Worm (Caenorhabditis elegans) whole organism, mixed stage, embryonic: ENCODE data around the gene exc-7.

Experiments
- M03D4.4 ChIP-seq: sonication (generic microtip); optimal IDR thresholded peaks from 2 replicates; lab custom pipeline; 2017; ENCODE audit warnings: mild to moderate bottlenecking, missing genetic modification characterization, missing compliant biosample characterization
- bed-3 ChIP-seq: fragments of 200-800 bp; sonication (Bioruptor generic); optimal IDR thresholded peaks from 3 replicates; lab custom pipeline; 2018; ENCODE audit warnings: mild to moderate bottlenecking, missing genetic modification characterization, moderate library complexity, missing compliant biosample characterization
- blmp-1 ChIP-seq: fragments of 150-350 bp; optimal IDR thresholded peaks from 2 replicates; lab custom pipeline; 2014; ENCODE audit warnings: missing biosample characterization, missing genetic modification characterization
- ceh-39 ChIP-seq: fragments of 150-350 bp; optimal IDR thresholded peaks from 2 replicates; lab custom pipeline; 2014; ENCODE audit warnings: missing biosample characterization, missing genetic modification characterization
- ceh-43 ChIP-seq: fragments of 200-800 bp; sonication (Bioruptor generic); optimal IDR thresholded peaks from 2 replicates; lab custom pipeline; 2018; ENCODE audit warnings: mild to moderate bottlenecking, missing genetic modification characterization, moderate library complexity, missing compliant biosample characterization
- ceh-83 ChIP-seq: fragments of 200-800 bp; sonication (Bioruptor generic); optimal IDR thresholded peaks from 2 replicates; lab custom pipeline; 2018; ENCODE audit warnings: mild to moderate bottlenecking, missing genetic modification characterization, missing compliant biosample characterization
- ces-1 ChIP-seq: fragments of 150-350 bp; optimal IDR thresholded peaks from 2 replicates; lab custom pipeline; 2014; ENCODE audit warnings: missing biosample characterization, missing genetic modification reagents, missing genetic modification characterization
- cnd-1 ChIP-seq: fragments of 200-800 bp; sonication (Bioruptor generic); optimal IDR thresholded peaks from 2 replicates; lab custom pipeline; 2018; ENCODE audit warnings: mild to moderate bottlenecking, missing genetic modification characterization, missing compliant biosample characterization
- drap-1 ChIP-seq: fragments of 200-800 bp; sonication (Bioruptor generic); optimal IDR thresholded peaks from 3 replicates; lab custom pipeline; 2018; ENCODE audit warnings: mild to moderate bottlenecking, missing genetic modification characterization, missing compliant biosample characterization
- elt-1 ChIP-seq: sonication (generic microtip); optimal IDR thresholded peaks from 2 replicates; lab custom pipeline; 2017; ENCODE audit warnings: missing genetic modification characterization, mild to moderate bottlenecking, missing compliant biosample characterization, antibody characterized with exemption, moderate library complexity, borderline replicate concordance; ENCODE audit not compliant: insufficient read depth
- flh-1 ChIP-seq: fragments of 200-800 bp; sonication (Bioruptor generic); optimal IDR thresholded peaks from 2 replicates; lab custom pipeline; 2018; ENCODE audit warnings: mild to moderate bottlenecking, missing genetic modification characterization, moderate library complexity, missing compliant biosample characterization
- ham-2 ChIP-seq: fragments of 200-800 bp; sonication (Bioruptor generic); optimal IDR thresholded peaks from 2 replicates; lab custom pipeline; 2018; ENCODE audit warnings: mild to moderate bottlenecking, missing genetic modification characterization, missing compliant biosample characterization
- hlh-1 ChIP-seq: fragments of 150-350 bp; optimal IDR thresholded peaks from 2 replicates; lab custom pipeline; 2014; ENCODE audit warnings: missing biosample characterization, missing genetic modification reagents, missing genetic modification characterization
- lin-13 ChIP-seq: fragments of 150-350 bp; optimal IDR thresholded peaks from 2 replicates; lab custom pipeline; 2014; ENCODE audit warnings: missing biosample characterization, missing genetic modification characterization
- lin-32 ChIP-seq: fragments of 200-800 bp; sonication (Bioruptor generic); optimal IDR thresholded peaks from 2 replicates; lab custom pipeline; 2018; ENCODE audit warnings: mild to moderate bottlenecking, missing genetic modification characterization, missing compliant biosample characterization
- lsy-2 ChIP-seq: fragments of 150-350 bp; optimal IDR thresholded peaks from 2 replicates; lab custom pipeline; 2014; ENCODE audit warnings: missing biosample characterization, missing genetic modification characterization
- mab-5 ChIP-seq: fragments of 150-350 bp; optimal IDR thresholded peaks from 2 replicates; lab custom pipeline; 2014; ENCODE audit warnings: missing biosample characterization, missing genetic modification characterization
- mep-1 ChIP-seq: fragments of 150-350 bp; optimal IDR thresholded peaks from 2 replicates; lab custom pipeline; 2017; ENCODE audit warnings: missing biosample characterization, missing genetic modification reagents, missing genetic modification characterization, inconsistent platforms
- mls-2 ChIP-seq: sonication (generic microtip); optimal IDR thresholded peaks from 2 replicates; lab custom pipeline; 2016; ENCODE audit warnings: mild to moderate bottlenecking, missing genetic modification characterization, moderate library complexity, missing compliant biosample characterization
- nhr-12 ChIP-seq: fragments of 150-350 bp; optimal IDR thresholded peaks from 2 replicates; lab custom pipeline; 2014; ENCODE audit warnings: missing biosample characterization, missing genetic modification characterization
- nhr-2 ChIP-seq: fragments of 150-350 bp; optimal IDR thresholded peaks from 2 replicates; lab custom pipeline; 2014; ENCODE audit warnings: missing biosample characterization, missing genetic modification characterization
- nhr-237 ChIP-seq: fragments of 150-350 bp; optimal IDR thresholded peaks from 2 replicates; lab custom pipeline; 2014; ENCODE audit warnings: missing biosample characterization, missing genetic modification characterization
- nhr-28 ChIP-seq: fragments of 150-350 bp; optimal IDR thresholded peaks from 2 replicates; lab custom pipeline; 2014; ENCODE audit warnings: missing biosample characterization, missing genetic modification characterization
- nhr-76 ChIP-seq: sonication (generic microtip); optimal IDR thresholded peaks from 2 replicates; lab custom pipeline; 2017; ENCODE audit warnings: missing biosample characterization, missing genetic modification characterization
- pha-4 ChIP-seq: fragments of 150-350 bp; optimal IDR thresholded peaks from 2 replicates; lab custom pipeline; 2018; ENCODE audit warnings: missing biosample characterization, missing genetic modification reagents, missing genetic modification characterization
- sem-2 ChIP-seq: fragments of 200-800 bp; sonication (Bioruptor generic); optimal IDR thresholded peaks from 2 replicates; lab custom pipeline; 2018; ENCODE audit warnings: mild to moderate bottlenecking, missing genetic modification characterization, missing compliant biosample characterization
- snpc-4 ChIP-seq: fragments of 150-350 bp; optimal IDR thresholded peaks from 2 replicates; lab custom pipeline; 2014; ENCODE audit warnings: missing biosample characterization, missing genetic modification characterization
- sptf-1 ChIP-seq: sonication (generic microtip); optimal IDR thresholded peaks from 2 replicates; lab custom pipeline; 2017; ENCODE audit warnings: mild to moderate bottlenecking, missing genetic modification characterization, moderate library complexity, missing compliant biosample characterization
- tbx-8 ChIP-seq: fragments of 200-800 bp; sonication (Bioruptor generic); optimal IDR thresholded peaks from 2 replicates; lab custom pipeline; 2018; ENCODE audit warnings: mild to moderate bottlenecking, missing genetic modification characterization, moderate library complexity, missing compliant biosample characterization
- unc-120 ChIP-seq: sonication (generic microtip); optimal IDR thresholded peaks from 2 replicates; lab custom pipeline; 2017; ENCODE audit warnings: missing genetic modification characterization, missing compliant biosample characterization; ENCODE audit not compliant: poor library complexity, severe bottlenecking
- unc-39 ChIP-seq: fragments of 150-350 bp; optimal IDR thresholded peaks from 2 replicates; lab custom pipeline; 2014; ENCODE audit warnings: missing biosample characterization, missing genetic modification characterization
- unc-62 ChIP-seq: fragments of 150-350 bp; optimal IDR thresholded peaks from 2 replicates; lab custom pipeline; 2014; ENCODE audit warnings: missing biosample characterization, missing genetic modification reagents, missing genetic modification characterization
- zip-8 ChIP-seq: fragments of 150-350 bp; optimal IDR thresholded peaks from 2 replicates; lab custom pipeline; 2014; ENCODE audit warnings: missing biosample characterization, missing genetic modification characterization

exc-7 gene

DNA sequence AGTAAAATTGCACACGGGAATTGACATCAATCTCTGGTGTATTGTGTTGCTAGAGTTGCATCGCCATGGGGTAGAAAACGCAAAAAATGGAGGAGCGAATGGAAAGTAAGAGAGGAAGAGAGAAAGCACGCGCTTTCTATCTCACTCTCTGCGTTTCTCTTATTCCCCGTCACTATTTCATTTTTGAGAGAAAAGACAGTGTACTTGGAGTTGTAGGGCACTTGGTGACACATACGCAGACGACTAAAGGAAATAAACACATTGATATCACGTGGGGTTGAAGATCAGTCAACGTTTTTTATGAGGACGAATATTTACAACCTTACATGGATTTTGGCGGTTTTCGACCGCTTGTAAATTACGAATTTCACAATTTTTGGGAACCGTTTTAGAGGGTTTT is 27.6 kb downstream of the exc-7 start:
- TF ChIP-seq ceh-39 (tag; lab: Kevin White, UChicago) (no peak), sem-2 (GFP tag; lab: Kevin White, UChicago) (no peak), unc-120 (tag; lab: Kevin White, UChicago) (peak; percentile 75), hlh-1 (peak; percentile 65), lin-13 (tag; lab: Kevin White, UChicago) (no peak), blmp-1 (tag; lab: Kevin White, UChicago) (no peak), unc-39 (tag; lab: Kevin White, UChicago) (no peak), flh-1 (GFP tag; lab: Kevin White, UChicago) (no peak), mls-2 (tag; lab: Kevin White, UChicago) (no peak), ces-1 (GFP tag; lab: Kevin White, UChicago) (no peak), cnd-1 (tag; lab: Kevin White, UChicago) (no peak), sptf-1 (tag; lab: Kevin White, UChicago) (no peak), lin-32 (GFP tag; lab: Kevin White, UChicago) (no peak), nhr-237 (peak; percentile 80), nhr-2 (tag; lab: Kevin White, UChicago) (no peak), elt-1 (tag; lab: Kevin White, UChicago) (no peak), nhr-28 (tag; lab: Kevin White, UChicago) (peak; percentile 28), tbx-8 (GFP tag; lab: Kevin White, UChicago) (no peak), pha-4 (tag; lab: Kevin White, UChicago) (peak; percentile 68), ham-2 (GFP tag; lab: Kevin White, UChicago) (no peak), unc-62 (GFP tag; lab: Kevin White, UChicago) (peak; percentile 80), nhr-76 (tag; lab: Kevin White, UChicago) (no peak), ceh-83 (GFP tag; lab: Kevin White, UChicago) (no peak), zip-8 (tag; lab: Kevin White, UChicago) (no peak), snpc-4 (tag; lab: Kevin White, UChicago) (no peak), lsy-2 (tag; lab: Kevin White, UChicago) (peak; percentile 34), mab-5 (tag; lab: Kevin White, UChicago) (peak; percentile 3), nhr-12 (tag; lab: Kevin White, UChicago) (no peak), mep-1 (tag; lab: Kevin White, UChicago) (peak; percentile 32), ceh-43 (GFP tag; lab: Kevin White, UChicago) (no peak), bed-3 (no peak), M03D4.4 (tag; lab: Kevin White, UChicago) (no peak)

DNA sequence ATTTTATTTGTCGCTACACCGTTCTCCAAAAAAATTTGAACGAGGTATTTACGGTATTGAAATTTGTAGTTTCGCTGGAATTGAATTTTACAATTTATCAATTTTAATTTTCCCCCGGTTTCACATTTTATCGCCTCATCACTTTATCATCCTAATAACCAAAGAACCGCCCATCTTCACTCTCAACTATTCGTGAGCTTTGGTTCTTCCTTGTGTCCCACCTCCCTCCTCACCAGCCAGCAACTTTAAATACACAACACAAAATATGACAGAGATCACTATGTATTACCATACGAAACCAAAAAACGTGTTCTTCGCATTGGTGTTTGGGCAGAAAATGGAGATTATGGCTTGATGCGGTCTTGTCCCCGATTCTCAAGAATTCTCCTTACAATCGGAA is 28.3 kb downstream of the exc-7 start:
- TF ChIP-seq lin-13 (tag; lab: Kevin White, UChicago), result no peak
- no peak for TF ChIP-seq sptf-1 (tag; lab: Kevin White, UChicago)
- TF ChIP-seq ceh-83 (GFP tag; lab: Kevin White, UChicago), result no peak
- TF ChIP-seq ceh-43 (GFP tag; lab: Kevin White, UChicago), result no peak
- no peak for TF ChIP-seq M03D4.4 (tag; lab: Kevin White, UChicago)
- no peak for TF ChIP-seq blmp-1 (tag; lab: Kevin White, UChicago)
- no peak for TF ChIP-seq nhr-28 (tag; lab: Kevin White, UChicago)
- no peak for TF ChIP-seq hlh-1
- no peak for TF ChIP-seq drap-1
- TF ChIP-seq ces-1 (GFP tag; lab: Kevin White, UChicago), result no peak

ce11 chrII:9604685-9605084 is 28.9 kb downstream of the exc-7 start:
- TF ChIP-seq snpc-4 (tag; lab: Kevin White, UChicago), result no peak
- no peak for TF ChIP-seq bed-3
- no peak for TF ChIP-seq lsy-2 (tag; lab: Kevin White, UChicago)
- TF ChIP-seq elt-1 (tag; lab: Kevin White, UChicago), result no peak
- TF ChIP-seq blmp-1 (tag; lab: Kevin White, UChicago), result no peak
- no peak for TF ChIP-seq pha-4 (tag; lab: Kevin White, UChicago)
- TF ChIP-seq unc-62 (GFP tag; lab: Kevin White, UChicago), result no peak
- TF ChIP-seq mls-2 (tag; lab: Kevin White, UChicago), result no peak

- no peak for TF ChIP-seq snpc-4 (tag; lab: Kevin White, UChicago)
- TF ChIP-seq pha-4 (tag; lab: Kevin White, UChicago), result peak; percentile 10
These were observed 29.6 kb downstream of the exc-7 start, which contains the start of gene nhr-19 for ce11 chrII:9605336-9605735. nhr-19 (minus strand) TSS chrII:9605526.
